Fruit fly (Drosophila melanogaster): Measurements from ENCODE around the gene CG3655.

CG3655 gene

DNA sequence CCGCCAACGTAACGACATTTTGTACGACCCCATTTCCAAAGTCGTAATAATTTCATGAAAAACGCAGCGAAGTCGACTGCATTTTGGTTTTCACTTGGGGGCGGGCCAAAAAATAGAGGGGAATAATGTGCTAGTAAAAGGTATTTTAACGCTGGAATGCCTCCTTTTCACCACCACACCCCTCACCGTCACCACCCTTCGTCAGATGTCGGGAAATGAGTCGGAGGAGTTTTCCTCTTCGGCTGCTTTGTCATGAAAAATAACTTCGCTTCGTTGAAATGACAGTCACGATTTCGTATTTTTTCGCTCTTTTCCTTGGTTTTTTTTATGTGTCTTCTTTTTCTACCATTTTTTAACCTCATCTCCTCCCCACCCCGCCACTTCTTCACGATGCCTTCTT is 30.9 kb downstream of the CG3655 start:
- TF ChIP-seq pan (optimal IDR thresholded peaks at IDR 0.05) = no peak
- TF ChIP-seq EcR (GFP tag; optimal IDR thresholded peaks at IDR 0.05) = no peak
- no peak for TF ChIP-seq CG8478 (optimal IDR thresholded peaks at IDR 0.05)
- TF ChIP-seq psq (optimal IDR thresholded peaks at IDR 0.05) = no peak
- TF ChIP-seq Dll (optimal IDR thresholded peaks at IDR 0.05) = no peak
- no peak for TF ChIP-seq usp (GFP tag; optimal IDR thresholded peaks at IDR 0.05)

DNA sequence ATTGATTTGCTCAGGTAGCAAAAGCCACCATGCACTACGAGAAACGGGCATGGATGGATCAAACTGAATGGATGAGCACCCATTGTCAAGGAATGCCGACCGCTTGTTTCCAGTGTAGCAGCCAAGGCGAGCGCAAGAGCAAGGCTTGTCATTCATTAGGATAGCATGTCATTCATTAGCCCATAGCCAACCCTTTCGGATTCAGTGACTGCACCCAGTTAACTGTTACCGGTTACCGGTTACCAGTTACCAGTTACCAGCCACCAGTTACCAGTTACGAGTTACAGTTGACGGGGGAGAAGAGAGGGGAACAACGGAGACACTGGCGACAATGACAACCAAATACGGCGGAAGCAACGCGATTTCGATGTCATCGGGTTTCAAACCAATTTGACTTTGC is 35.1 kb downstream of the CG3655 start:
- no peak for TF ChIP-seq psq (optimal IDR thresholded peaks at IDR 0.05)
- no peak for TF ChIP-seq CG8478 (optimal IDR thresholded peaks at IDR 0.05)
- no peak for TF ChIP-seq EcR (GFP tag; optimal IDR thresholded peaks at IDR 0.05)
- no peak for TF ChIP-seq pan (optimal IDR thresholded peaks at IDR 0.05)
- no peak for TF ChIP-seq usp (GFP tag; optimal IDR thresholded peaks at IDR 0.05)
- no peak for TF ChIP-seq Dll (optimal IDR thresholded peaks at IDR 0.05)

DNA sequence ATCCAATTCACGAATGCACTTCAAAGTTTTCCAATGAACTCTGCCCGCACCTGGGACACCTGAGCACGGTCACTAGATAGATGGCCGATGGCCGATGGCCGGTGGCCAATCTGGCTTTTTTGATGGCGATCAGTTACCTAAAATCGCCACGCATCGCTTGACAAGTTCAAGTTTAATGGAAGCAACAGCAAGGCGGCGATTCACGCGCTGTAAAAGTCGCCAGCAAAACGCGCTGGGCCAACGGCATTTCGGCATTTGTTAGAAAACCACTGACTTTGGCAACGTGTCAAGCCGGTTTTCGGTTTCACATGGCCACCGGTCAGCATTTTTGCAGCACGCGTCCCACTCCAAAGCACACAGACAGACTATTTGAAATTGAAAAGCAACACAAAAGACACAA is 40.3 kb downstream of the CG3655 start:
- no peak for TF ChIP-seq Dll (optimal IDR thresholded peaks at IDR 0.05)
- no peak for TF ChIP-seq usp (GFP tag; optimal IDR thresholded peaks at IDR 0.05)
- TF ChIP-seq EcR (GFP tag; optimal IDR thresholded peaks at IDR 0.05) = no peak
- no peak for TF ChIP-seq pan (optimal IDR thresholded peaks at IDR 0.05)
- TF ChIP-seq CG8478 (optimal IDR thresholded peaks at IDR 0.05) = no peak
- TF ChIP-seq psq (optimal IDR thresholded peaks at IDR 0.05) = no peak

DNA sequence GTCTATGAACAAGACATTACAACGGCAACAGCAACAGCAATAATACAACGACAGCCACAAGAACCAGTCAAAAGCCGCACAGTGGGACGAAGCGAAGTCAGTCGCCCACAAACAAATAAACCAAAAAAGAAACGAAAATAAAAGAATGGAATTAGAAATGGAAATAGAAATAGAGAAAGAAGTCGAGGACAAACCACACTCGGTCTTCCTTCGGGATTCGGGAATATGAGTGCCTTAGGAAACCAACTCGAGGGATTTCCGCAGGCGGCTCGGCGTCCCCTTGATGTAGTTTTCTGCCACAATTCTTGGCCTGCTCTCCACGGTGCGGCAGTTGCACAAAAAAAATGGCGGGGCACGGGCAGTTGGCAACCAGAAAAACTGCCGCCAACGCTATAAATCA is 44.3 kb downstream of the CG3655 start:
- TF ChIP-seq usp (GFP tag; optimal IDR thresholded peaks at IDR 0.05) (no peak), EcR (GFP tag; optimal IDR thresholded peaks at IDR 0.05) (no peak), pan (optimal IDR thresholded peaks at IDR 0.05) (no peak), psq (optimal IDR thresholded peaks at IDR 0.05) (no peak), CG8478 (optimal IDR thresholded peaks at IDR 0.05) (no peak), Dll (optimal IDR thresholded peaks at IDR 0.05) (no peak)

DNA sequence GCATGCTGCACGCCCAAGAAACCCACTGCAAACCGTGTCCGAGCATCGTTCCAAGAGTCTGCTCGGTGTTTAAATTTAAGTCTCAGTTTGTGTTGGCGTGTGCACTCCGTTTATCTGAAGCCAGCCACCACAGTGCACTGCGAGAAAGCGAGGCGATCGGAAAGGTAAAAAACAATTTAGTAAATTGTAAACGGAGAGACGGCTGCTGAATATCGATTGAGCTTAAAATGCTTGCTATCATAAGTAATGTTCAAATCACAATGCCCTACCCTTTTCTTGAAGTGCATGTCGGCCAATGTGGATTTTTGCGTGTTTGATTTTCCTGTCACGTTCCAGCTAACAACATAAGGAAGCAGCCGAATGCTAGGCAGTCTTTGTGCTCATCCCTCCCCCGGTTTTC is 51.6 kb downstream of the CG3655 start:
- TF ChIP-seq EcR (GFP tag; optimal IDR thresholded peaks at IDR 0.05) (no peak), Dll (optimal IDR thresholded peaks at IDR 0.05) (no peak), CG8478 (optimal IDR thresholded peaks at IDR 0.05) (no peak), usp (GFP tag; optimal IDR thresholded peaks at IDR 0.05) (no peak), psq (optimal IDR thresholded peaks at IDR 0.05) (no peak), pan (optimal IDR thresholded peaks at IDR 0.05) (no peak)

DNA sequence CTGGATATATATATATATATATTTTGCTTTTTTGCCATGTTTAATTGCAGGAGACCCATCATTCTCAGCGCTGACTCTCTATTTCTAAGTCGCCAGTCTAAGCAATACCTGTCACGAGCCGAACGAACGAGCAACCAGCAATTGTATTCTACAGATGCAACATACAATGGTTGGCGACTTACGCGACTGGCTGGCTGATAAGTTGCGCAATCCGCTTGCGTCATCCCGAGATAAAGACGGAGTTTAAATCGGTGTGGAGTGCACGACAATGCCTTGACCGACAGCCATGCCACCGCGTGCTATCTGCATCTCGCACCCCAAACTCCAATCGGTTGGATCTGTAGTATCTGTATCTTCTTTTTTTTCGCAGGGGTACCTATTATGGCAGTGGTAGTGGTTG is 52.3 kb downstream of the CG3655 start:
- TF ChIP-seq psq (optimal IDR thresholded peaks at IDR 0.05) (no peak), Dll (optimal IDR thresholded peaks at IDR 0.05) (no peak), CG8478 (optimal IDR thresholded peaks at IDR 0.05) (no peak), usp (GFP tag; optimal IDR thresholded peaks at IDR 0.05) (no peak), EcR (GFP tag; optimal IDR thresholded peaks at IDR 0.05) (no peak)

DNA sequence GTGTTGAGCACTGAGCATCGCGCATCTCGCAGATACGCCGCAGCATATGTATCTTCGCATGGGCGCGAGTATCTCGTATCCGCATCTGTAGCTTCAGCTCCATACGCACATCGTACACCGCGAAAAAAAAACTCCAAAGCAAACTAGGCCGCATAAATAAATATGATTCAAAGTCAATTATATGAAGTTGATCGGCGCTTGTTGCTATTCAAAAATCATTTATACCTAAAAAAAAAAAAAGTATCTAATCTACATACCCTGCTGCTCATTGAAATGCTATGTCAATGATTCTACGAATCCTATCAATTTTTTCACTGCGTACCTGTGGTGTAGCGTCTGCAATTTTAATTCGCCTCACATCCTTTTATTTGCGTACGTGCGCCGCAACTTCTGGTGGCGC is 54.0 kb downstream of the CG3655 start:
- TF ChIP-seq usp (GFP tag; optimal IDR thresholded peaks at IDR 0.05) = no peak
- no peak for TF ChIP-seq psq (optimal IDR thresholded peaks at IDR 0.05)
- no peak for TF ChIP-seq EcR (GFP tag; optimal IDR thresholded peaks at IDR 0.05)
- no peak for TF ChIP-seq Dll (optimal IDR thresholded peaks at IDR 0.05)
- no peak for TF ChIP-seq pan (optimal IDR thresholded peaks at IDR 0.05)
- TF ChIP-seq CG8478 (optimal IDR thresholded peaks at IDR 0.05) = no peak

DNA sequence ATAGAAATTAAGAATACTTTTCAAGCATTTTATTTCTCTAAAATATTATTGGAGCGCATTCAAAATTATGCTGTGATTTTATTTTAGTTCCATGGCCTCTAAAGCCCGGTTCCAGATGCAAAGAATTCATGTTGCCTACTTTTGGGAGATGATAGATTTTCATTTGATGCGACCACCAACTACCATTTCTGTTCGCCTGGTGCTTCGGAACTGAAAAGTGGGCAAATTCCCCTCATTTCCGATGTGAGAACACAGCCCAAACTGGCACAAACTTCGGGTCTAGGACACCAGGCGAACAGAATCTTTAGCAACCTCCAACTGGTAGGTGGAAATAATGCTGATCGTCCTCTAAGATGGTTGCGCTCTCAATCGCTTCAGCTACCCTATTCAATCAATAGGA is 71.6 kb downstream of the CG3655 start:
- TF ChIP-seq usp (GFP tag; optimal IDR thresholded peaks at IDR 0.05) (no peak), EcR (GFP tag; optimal IDR thresholded peaks at IDR 0.05) (no peak), Dll (optimal IDR thresholded peaks at IDR 0.05) (no peak), CG8478 (optimal IDR thresholded peaks at IDR 0.05) (no peak)

DNA sequence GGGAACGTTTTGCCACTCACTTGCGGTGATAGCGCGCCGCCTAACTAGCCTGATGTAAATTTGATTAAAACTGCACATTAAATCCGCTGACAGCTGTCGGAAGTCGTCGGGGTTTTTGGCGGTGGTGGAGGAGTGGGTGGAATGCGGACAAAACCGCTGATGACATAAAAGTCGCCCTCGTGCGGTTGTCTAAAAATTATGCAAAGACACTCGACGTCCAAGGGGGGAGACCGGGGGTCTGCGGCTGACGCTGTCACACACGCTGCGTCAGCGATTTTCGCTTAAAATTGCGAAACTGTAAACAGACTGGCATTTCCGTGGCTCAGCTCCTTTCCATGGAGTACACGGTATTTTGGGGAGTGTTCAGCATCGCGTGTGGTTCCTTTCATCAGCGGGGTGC is 78.4 kb downstream of the CG3655 start:
- TF ChIP-seq Dll (optimal IDR thresholded peaks at IDR 0.05) (no peak), pan (optimal IDR thresholded peaks at IDR 0.05) (no peak), usp (GFP tag; optimal IDR thresholded peaks at IDR 0.05) (no peak), psq (optimal IDR thresholded peaks at IDR 0.05) (no peak), EcR (GFP tag; optimal IDR thresholded peaks at IDR 0.05) (no peak), CG8478 (optimal IDR thresholded peaks at IDR 0.05) (no peak)

DNA sequence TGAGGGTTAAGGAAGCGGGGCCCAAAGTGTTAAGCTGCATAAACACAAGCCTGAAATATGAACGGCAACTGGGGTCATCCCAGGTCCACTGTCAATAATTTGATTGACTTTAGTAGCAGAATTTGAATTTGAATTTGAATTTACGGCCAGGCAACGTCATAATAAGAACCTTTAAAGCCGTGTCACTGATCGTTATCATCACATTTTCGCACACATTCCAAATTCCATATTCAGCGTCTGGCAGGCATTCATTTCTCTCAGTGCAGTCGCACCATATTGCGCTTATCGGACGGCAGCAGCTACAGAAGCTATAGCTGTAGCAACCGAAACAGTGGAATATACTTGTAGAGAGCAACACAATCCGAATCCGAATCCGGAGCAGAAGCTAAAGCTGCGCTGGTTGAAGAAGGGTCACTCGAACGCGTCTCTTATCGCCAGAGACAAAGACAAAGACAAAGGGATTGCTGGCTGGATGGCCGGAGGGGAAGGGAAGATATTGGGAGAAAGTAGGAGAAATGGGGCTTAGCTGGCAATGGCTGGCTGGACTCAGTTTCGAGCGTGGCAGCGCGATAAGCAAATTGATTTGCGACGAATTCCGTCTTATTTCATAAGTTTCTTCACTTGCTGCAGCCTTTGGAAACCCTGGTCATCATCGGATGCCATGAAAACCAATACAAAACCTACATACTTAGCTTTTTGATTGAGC is 81.9 kb downstream of the CG3655 start:
- TF ChIP-seq EcR (GFP tag; optimal IDR thresholded peaks at IDR 0.05) (no peak), Dll (optimal IDR thresholded peaks at IDR 0.05) (no peak), usp (GFP tag; optimal IDR thresholded peaks at IDR 0.05) (no peak), psq (optimal IDR thresholded peaks at IDR 0.05) (no peak), pan (optimal IDR thresholded peaks at IDR 0.05) (no peak), CG8478 (optimal IDR thresholded peaks at IDR 0.05) (no peak)

DNA sequence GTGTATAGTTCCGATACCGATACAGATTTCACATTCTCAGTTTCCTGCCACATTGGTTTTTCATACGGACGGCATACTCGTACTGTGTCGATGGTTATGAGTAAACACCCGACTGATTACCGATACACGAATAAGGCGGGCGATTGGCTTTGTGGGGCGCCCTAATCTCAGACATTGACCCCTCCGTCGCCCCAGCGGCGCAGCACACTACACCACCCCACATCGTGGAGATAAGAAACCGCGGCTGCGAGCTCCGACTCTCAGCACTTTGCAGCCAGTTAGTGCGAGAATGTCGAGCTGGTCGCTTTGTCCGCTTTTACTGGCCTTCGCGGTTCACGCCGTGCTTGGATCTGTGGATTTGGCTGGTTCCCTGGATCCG is 83.5 kb downstream of the CG3655 start, which contains the start of gene CG14629:
TSS of gene CG14629 (plus strand) at position 275 of the 379 bp plus-strand sequence.
- TF ChIP-seq usp (GFP tag; optimal IDR thresholded peaks at IDR 0.05) (no peak), pan (optimal IDR thresholded peaks at IDR 0.05) (no peak), EcR (GFP tag; optimal IDR thresholded peaks at IDR 0.05) (no peak), CG8478 (optimal IDR thresholded peaks at IDR 0.05) (no peak), Dll (optimal IDR thresholded peaks at IDR 0.05) (no peak), psq (optimal IDR thresholded peaks at IDR 0.05) (no peak)

DNA sequence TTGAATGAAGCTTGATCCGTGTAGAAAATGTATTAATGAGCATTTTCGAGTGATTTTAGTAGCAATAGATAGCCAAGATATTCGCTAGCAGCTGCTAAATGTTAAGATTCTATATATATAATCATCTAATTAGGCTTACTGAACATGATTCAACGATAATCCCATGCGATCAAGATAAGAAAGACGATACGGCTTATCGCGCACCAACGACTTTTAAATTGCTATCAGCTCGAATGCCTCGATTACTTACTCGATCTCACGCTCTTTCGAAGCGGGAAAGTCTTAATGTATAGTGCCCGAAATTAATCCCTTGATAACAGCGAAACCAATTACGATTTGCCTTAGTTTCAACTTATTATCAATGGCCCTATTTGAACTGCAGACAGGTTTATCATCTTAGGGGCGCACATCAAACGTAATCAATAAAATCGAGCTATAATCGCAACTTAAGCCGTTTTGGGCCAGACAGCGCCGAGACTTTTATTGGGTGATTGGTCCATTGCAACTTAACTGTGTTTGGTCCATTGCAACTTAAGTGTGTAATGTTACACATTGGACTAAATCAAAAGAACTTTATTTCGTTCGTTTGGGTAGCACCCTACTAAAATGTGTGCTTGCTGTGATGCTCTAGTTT is 84.0 kb downstream of the CG3655 start:
- TF ChIP-seq Dll (optimal IDR thresholded peaks at IDR 0.05) = no peak

DNA sequence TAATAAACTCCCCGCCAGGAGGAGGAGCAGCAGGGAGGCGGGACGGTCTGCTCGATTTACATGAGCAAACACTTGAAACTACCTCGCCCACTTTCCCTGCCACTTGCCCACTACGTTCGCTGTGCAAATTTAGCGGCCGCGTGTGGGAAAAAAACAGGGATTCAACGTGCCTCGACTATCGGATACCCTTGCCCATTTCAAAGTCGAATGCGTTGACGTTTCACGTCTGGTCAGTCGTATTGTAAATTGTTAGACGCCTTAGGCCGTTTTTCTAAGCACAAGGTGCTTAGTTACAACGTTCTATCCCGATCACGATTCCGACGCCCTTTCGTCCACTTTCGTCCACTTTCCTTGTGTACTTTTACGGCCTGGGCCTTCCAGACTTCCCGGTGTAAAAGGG is 87.0 kb downstream of the CG3655 start:
- no peak for TF ChIP-seq usp (GFP tag; optimal IDR thresholded peaks at IDR 0.05)
- TF ChIP-seq Dll (optimal IDR thresholded peaks at IDR 0.05) = no peak
- TF ChIP-seq CG8478 (optimal IDR thresholded peaks at IDR 0.05) = no peak
- no peak for TF ChIP-seq psq (optimal IDR thresholded peaks at IDR 0.05)
- TF ChIP-seq pan (optimal IDR thresholded peaks at IDR 0.05) = no peak
- no peak for TF ChIP-seq EcR (GFP tag; optimal IDR thresholded peaks at IDR 0.05)

All from whole organism.